Fruit fly (Drosophila melanogaster) whole organism, embryonic: ENCODE results near the gene bsf.

ENCODE experiments used
- Ada2b ChIP-seq: fragments of 200-800 bp; sonication (Bioruptor generic); IDR thresholded peaks from 2 replicates; pipeline ENCODE4 v1.3.6; 2022; ENCODE audit warnings: missing biosample characterization, missing genetic modification characterization
- Atf6 ChIP-seq: fragments of 200-800 bp; sonication (Bioruptor generic); IDR thresholded peaks from 2 replicates; pipeline ENCODE4 v1.3.6; 2022; ENCODE audit warnings: missing biosample characterization, missing genetic modification characterization
- Blimp-1 ChIP-seq: fragments of 200-800 bp; sonication (Bioruptor generic); optimal IDR thresholded peaks from 3 replicates; lab custom pipeline; 2018; ENCODE audit warnings: missing biosample characterization, missing genetic modification characterization, mild to moderate bottlenecking, moderate library complexity, missing genetic modification reagents
- CG1024 ChIP-seq: fragments of 200-800 bp; sonication (Bioruptor generic); IDR thresholded peaks from 2 replicates; pipeline ENCODE4 v1.3.6; 2022; ENCODE audit warnings: missing biosample characterization, missing genetic modification characterization
- CG10654 ChIP-seq: fragments of 200-800 bp; sonication (Bioruptor generic); optimal IDR thresholded peaks from 2 replicates; lab custom pipeline; 2016; ENCODE audit warnings: missing biosample characterization, missing genetic modification characterization
- CG10959 ChIP-seq: fragments of 200-800 bp; sonication (Bioruptor generic); IDR thresholded peaks from 2 replicates; pipeline ENCODE4 v1.3.6; 2022; ENCODE audit warnings: missing biosample characterization, missing genetic modification characterization
- CG11504 ChIP-seq: fragments of 200-800 bp; sonication (Bioruptor generic); optimal IDR thresholded peaks from 3 replicates; lab custom pipeline; 2019; ENCODE audit warnings: missing biosample characterization, mild to moderate bottlenecking, missing genetic modification characterization, moderate library complexity
- CG12071 ChIP-seq: fragments of 200-800 bp; sonication (Bioruptor generic); optimal IDR thresholded peaks from 3 replicates; lab custom pipeline; 2018; ENCODE audit warnings: missing biosample characterization, mild to moderate bottlenecking, missing genetic modification characterization
- CG12299 ChIP-seq: fragments of 200-800 bp; sonication (Bioruptor generic); optimal IDR thresholded peaks from 2 replicates; lab custom pipeline; 2018; ENCODE audit warnings: missing biosample characterization, mild to moderate bottlenecking, missing genetic modification characterization
- CG12769 ChIP-seq: fragments of 200-800 bp; sonication (Bioruptor generic); optimal IDR thresholded peaks from 2 replicates; lab custom pipeline; 2019; ENCODE audit warnings: missing biosample characterization, mild to moderate bottlenecking, missing genetic modification characterization, moderate library complexity
- CG13775 ChIP-seq: fragments of 200-800 bp; sonication (Bioruptor generic); optimal IDR thresholded peaks from 3 replicates; lab custom pipeline; 2017; ENCODE audit warnings: missing biosample characterization, mild to moderate bottlenecking, missing genetic modification characterization
- CG13894 ChIP-seq: fragments of 200-800 bp; sonication (Bioruptor generic); optimal IDR thresholded peaks from 3 replicates; lab custom pipeline; 2018; ENCODE audit warnings: missing biosample characterization, mild to moderate bottlenecking, missing genetic modification characterization, moderate library complexity
- CG14014 ChIP-seq: fragments of 200-800 bp; sonication (Bioruptor generic); IDR thresholded peaks from 2 replicates; pipeline ENCODE4 v1.3.6; 2022; ENCODE audit warnings: missing biosample characterization, missing genetic modification characterization
- CG14965 ChIP-seq: fragments of 200-800 bp; sonication (Bioruptor generic); optimal IDR thresholded peaks from 2 replicates; lab custom pipeline; 2016; ENCODE audit warnings: missing biosample characterization, missing genetic modification characterization, borderline replicate concordance
- CG15073 ChIP-seq: fragments of 200-800 bp; sonication (Bioruptor generic); optimal IDR thresholded peaks from 2 replicates; lab custom pipeline; 2016; ENCODE audit warnings: missing biosample characterization, missing genetic modification characterization
- CG1602 ChIP-seq: fragments of 200-800 bp; sonication (Bioruptor generic); optimal IDR thresholded peaks from 3 replicates; lab custom pipeline; 2016; ENCODE audit warnings: missing biosample characterization, missing genetic modification characterization
- CG16815 ChIP-seq: fragments of 200-800 bp; sonication (Bioruptor generic); optimal IDR thresholded peaks from 3 replicates; lab custom pipeline; 2017; ENCODE audit warnings: missing biosample characterization, mild to moderate bottlenecking, missing genetic modification characterization
- CG18599 ChIP-seq: fragments of 200-800 bp; sonication (Bioruptor generic); optimal IDR thresholded peaks from 3 replicates; lab custom pipeline; 2017; ENCODE audit warnings: missing biosample characterization, missing genetic modification characterization, mild to moderate bottlenecking, moderate library complexity, missing genetic modification reagents
- CG18764 ChIP-seq: fragments of 200-800 bp; sonication (Bioruptor generic); optimal IDR thresholded peaks from 3 replicates; lab custom pipeline; 2016; ENCODE audit warnings: missing biosample characterization, missing genetic modification characterization
- CG2678 ChIP-seq: fragments of 200-800 bp; sonication (Bioruptor generic); optimal IDR thresholded peaks from 3 replicates; lab custom pipeline; 2019; ENCODE audit warnings: missing biosample characterization, mild to moderate bottlenecking, missing genetic modification characterization, moderate library complexity
- CG30431 ChIP-seq: fragments of 200-800 bp; sonication (Bioruptor generic); optimal IDR thresholded peaks from 2 replicates; lab custom pipeline; 2017; ENCODE audit warnings: missing biosample characterization, missing genetic modification characterization
- CG31388 ChIP-seq: fragments of 200-800 bp; sonication (Bioruptor generic); optimal IDR thresholded peaks from 2 replicates; lab custom pipeline; 2016; ENCODE audit warnings: missing biosample characterization, missing genetic modification characterization
- CG3281 ChIP-seq: fragments of 200-800 bp; sonication (Bioruptor generic); optimal IDR thresholded peaks from 3 replicates; lab custom pipeline; 2017; ENCODE audit warnings: missing biosample characterization, mild to moderate bottlenecking, missing genetic modification characterization
- CG4360 ChIP-seq: fragments of 200-800 bp; sonication (Bioruptor generic); IDR thresholded peaks from 2 replicates; pipeline ENCODE4 v1.3.6; 2022; ENCODE audit warnings: missing biosample characterization, missing genetic modification characterization
- CG6272 ChIP-seq: fragments of 200-800 bp; sonication (Bioruptor generic); IDR thresholded peaks from 2 replicates; pipeline ENCODE4 v1.3.6; 2022; ENCODE audit warnings: missing biosample characterization, missing genetic modification characterization
- CG6813 ChIP-seq: fragments of 200-800 bp; sonication (Bioruptor generic); optimal IDR thresholded peaks from 2 replicates; lab custom pipeline; 2017; ENCODE audit warnings: missing biosample characterization, missing genetic modification characterization, mild to moderate bottlenecking, moderate library complexity, missing genetic modification reagents
- CoRest ChIP-seq: fragments of 200-800 bp; sonication (Bioruptor generic); optimal IDR thresholded peaks from 3 replicates; lab custom pipeline; 2018; ENCODE audit warnings: missing biosample characterization, mild to moderate bottlenecking, missing genetic modification characterization, moderate library complexity
- Dref ChIP-seq: fragments of 200-800 bp; sonication (Bioruptor generic); IDR thresholded peaks from 2 replicates; pipeline ENCODE4 v1.3.6; 2022; ENCODE audit warnings: missing biosample characterization, missing genetic modification characterization
- NC2α ChIP-seq: fragments of 200-800 bp; sonication (Bioruptor generic); optimal IDR thresholded peaks from 2 replicates; lab custom pipeline; 2016; ENCODE audit warnings: missing biosample characterization, missing genetic modification characterization
- Sox100B ChIP-seq: fragments of 200-800 bp; sonication (Bioruptor generic); optimal IDR thresholded peaks from 3 replicates; lab custom pipeline; 2018; ENCODE audit warnings: missing biosample characterization, mild to moderate bottlenecking, missing genetic modification characterization
- ase ChIP-seq: fragments of 200-800 bp; sonication (Bioruptor generic); IDR thresholded peaks from 3 replicates; pipeline ENCODE4 v1.3.6; 2022; ENCODE audit warnings: missing biosample characterization, missing genetic modification characterization
- bigmax ChIP-seq: fragments of 200-800 bp; sonication (Bioruptor generic); optimal IDR thresholded peaks from 2 replicates; lab custom pipeline; 2018; ENCODE audit warnings: missing biosample characterization, mild to moderate bottlenecking, missing genetic modification characterization
- bsh ChIP-seq, 2 experiments: fragments of 200-800 bp; sonication (Bioruptor generic); optimal IDR thresholded peaks; 2 replicates each; lab custom pipeline; 2017 to 2018; ENCODE audit warnings: mild to moderate bottlenecking in 2 of 2, missing biosample characterization in 2 of 2, missing genetic modification characterization in 2 of 2, moderate library complexity in 1 of 2
- chm ChIP-seq: fragments of 200-800 bp; sonication (Bioruptor generic); IDR thresholded peaks from 2 replicates; pipeline ENCODE4 v1.3.6; 2022; ENCODE audit warnings: missing biosample characterization, missing genetic modification characterization
- corto ChIP-seq: fragments of 200-800 bp; sonication (Bioruptor generic); optimal IDR thresholded peaks from 2 replicates; lab custom pipeline; 2016; ENCODE audit warnings: missing biosample characterization, mild to moderate bottlenecking, missing genetic modification characterization, moderate library complexity
- dmrt11E ChIP-seq: fragments of 200-800 bp; sonication (Bioruptor generic); optimal IDR thresholded peaks from 3 replicates; lab custom pipeline; 2018; ENCODE audit warnings: missing biosample characterization, mild to moderate bottlenecking, missing genetic modification characterization, moderate library complexity
- dpn ChIP-seq, 2 experiments: fragments of 200-800 bp; sonication (Bioruptor generic); optimal IDR thresholded peaks; 3 replicates each; lab custom pipeline; 2016; ENCODE audit warnings: missing biosample characterization in 2 of 2, missing genetic modification characterization in 2 of 2
- fd64A ChIP-seq: fragments of 200-800 bp; sonication (Bioruptor generic); optimal IDR thresholded peaks from 3 replicates; lab custom pipeline; 2018; ENCODE audit warnings: missing biosample characterization, mild to moderate bottlenecking, missing genetic modification characterization
- h ChIP-seq: fragments of >200 bp; optimal IDR thresholded peaks from 2 replicates; lab custom pipeline; 2017
- hbn ChIP-seq: fragments of 200-800 bp; sonication (Bioruptor generic); IDR thresholded peaks from 2 replicates; pipeline ENCODE4 v1.3.6; 2022; ENCODE audit warnings: missing biosample characterization, missing genetic modification characterization; ENCODE audit not compliant: partially characterized antibody
- ken ChIP-seq: fragments of 200-800 bp; sonication (Bioruptor generic); IDR thresholded peaks from 3 replicates; pipeline ENCODE4 v1.3.6; 2022; ENCODE audit warnings: missing biosample characterization, missing genetic modification characterization
- kni ChIP-seq: fragments of 200-800 bp; sonication (Bioruptor generic); optimal IDR thresholded peaks from 3 replicates; lab custom pipeline; 2017; ENCODE audit warnings: mild to moderate bottlenecking, missing biosample characterization, missing genetic modification reagents, missing genetic modification characterization
- mam ChIP-seq: fragments of 200-800 bp; sonication (Bioruptor generic); optimal IDR thresholded peaks from 3 replicates; lab custom pipeline; 2016; ENCODE audit warnings: missing biosample characterization, missing genetic modification characterization
- pfk ChIP-seq: fragments of 200-800 bp; sonication (Bioruptor generic); optimal IDR thresholded peaks from 2 replicates; lab custom pipeline; 2018; ENCODE audit warnings: missing biosample characterization, mild to moderate bottlenecking, missing genetic modification characterization, moderate library complexity
- sqz ChIP-seq: fragments of 200-800 bp; sonication (Bioruptor generic); optimal IDR thresholded peaks from 3 replicates; lab custom pipeline; 2018; ENCODE audit warnings: missing biosample characterization, mild to moderate bottlenecking, missing genetic modification characterization
- tin ChIP-seq: fragments of 200-800 bp; sonication (Bioruptor generic); optimal IDR thresholded peaks from 3 replicates; lab custom pipeline; 2016; ENCODE audit warnings: missing biosample characterization, missing genetic modification characterization
- trem ChIP-seq: fragments of 200-800 bp; optimal IDR thresholded peaks from 3 replicates; lab custom pipeline; 2019; ENCODE audit warnings: missing biosample characterization, mild to moderate bottlenecking, missing genetic modification characterization, moderate library complexity
- unc-4 ChIP-seq: fragments of 200-800 bp; sonication (Bioruptor generic); IDR thresholded peaks from 2 replicates; pipeline ENCODE4 v1.3.6; 2022; ENCODE audit warnings: missing biosample characterization, missing genetic modification characterization; ENCODE audit not compliant: partially characterized antibody
- vfl ChIP-seq: fragments of 200-800 bp; sonication (Bioruptor generic); optimal IDR thresholded peaks from 2 replicates; lab custom pipeline; 2016; ENCODE audit warnings: missing biosample characterization, missing genetic modification characterization
- yki ChIP-seq: fragments of >200 bp; optimal IDR thresholded peaks from 3 replicates; lab custom pipeline; 2018
- zen2 ChIP-seq: fragments of 200-800 bp; sonication (Bioruptor generic); IDR thresholded peaks from 3 replicates; pipeline ENCODE4 v1.3.6; 2022; ENCODE audit warnings: missing biosample characterization, missing genetic modification characterization; ENCODE audit not compliant: partially characterized antibody

The bsf gene

DNA sequence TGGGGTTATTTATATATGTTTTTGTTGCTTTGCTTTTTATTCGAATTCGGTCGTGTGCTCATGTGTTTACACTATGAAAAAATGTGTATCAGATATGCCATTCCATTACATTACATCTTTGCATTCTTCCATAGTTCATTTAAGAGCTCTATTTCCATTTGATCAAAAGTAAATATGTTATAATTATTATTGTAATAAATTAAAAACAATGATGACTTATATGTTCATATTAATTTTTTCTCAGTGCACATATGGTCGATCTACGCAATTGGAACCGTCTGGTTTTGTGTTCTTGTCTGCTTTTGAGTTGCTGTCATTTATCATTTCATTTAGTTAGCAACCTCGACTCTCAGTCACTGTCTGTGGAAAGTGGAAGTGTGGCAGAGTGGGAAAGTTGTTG, 23.1 kb upstream of the bsf start (continued):
- TF ChIP-seq pfk (GFP tag; lab: Kevin White, UChicago) (no peak), CG15073 (peak; percentile 39), CoRest (peak; percentile 95), unc-4 (GFP tag; lab: Robert Waterston, UW) (no peak), kni (GFP tag; lab: Kevin White, UChicago) (peak; percentile 39), CG12299 (peak; percentile 85), CG18599 (GFP tag; lab: Kevin White, UChicago) (peak; percentile 86), CG12071 (GFP tag; lab: Kevin White, UChicago) (peak; percentile 59), CG16815 (GFP tag; lab: Kevin White, UChicago) (peak; percentile 83), CG18764 (GFP tag; lab: Kevin White, UChicago) (peak; percentile 80), Atf6 (GFP tag; lab: Robert Waterston, UW) (peak; percentile 92; the same call in 1 of the 2 replicates), CG10654 (GFP tag; lab: Kevin White, UChicago) (peak; percentile 86), Dref (GFP tag; lab: Robert Waterston, UW) (no peak), Ada2b (GFP tag; lab: Robert Waterston, UW) (peak; percentile 92), yki (no peak), CG6272 (GFP tag; lab: Robert Waterston, UW) (peak; percentile 89), mam (GFP tag; lab: Kevin White, UChicago) (peak; percentile 16), ken (GFP tag; lab: Robert Waterston, UW) (peak; percentile 83; the same call in 2 of the 3 replicates), vfl (GFP tag; lab: Kevin White, UChicago) (no peak), CG1024 (peak; percentile 91), CG10959 (GFP tag; lab: Robert Waterston, UW) (peak; percentile 94), Blimp-1 (GFP tag; lab: Kevin White, UChicago) (peak; percentile 96), CG30431 (GFP tag; lab: Kevin White, UChicago) (peak; percentile 75), trem (tag; lab: Kevin White, UChicago) (peak; percentile 92), zen2 (GFP tag; lab: Robert Waterston, UW) (no peak), bigmax (no peak), CG31388 (peak; percentile 63), bsh (GFP tag; optimal IDR thresholded peaks at IDR 0.05; lab: Kevin White, UChicago) (peak; percentile 8 to 97), CG11504 (tag; lab: Kevin White, UChicago) (peak; percentile 93), sqz (peak; percentile 78), CG1602 (GFP tag; lab: Kevin White, UChicago) (peak; percentile 89), CG13894 (no peak), CG3281 (GFP tag; lab: Kevin White, UChicago) (no peak), tin (GFP tag; lab: Kevin White, UChicago) (peak; percentile 92), CG4360 (peak; percentile 73), CG2678 (tag; lab: Kevin White, UChicago) (no peak), fd64A (GFP tag; lab: Kevin White, UChicago) (peak; percentile 83), dpn (GFP tag; optimal IDR thresholded peaks at IDR 0.05; lab: Kevin White, UChicago) (peak; percentile 50 to 87), CG12769 (tag; lab: Kevin White, UChicago) (no peak), NC2α (GFP tag; lab: Kevin White, UChicago) (no peak), Sox100B (GFP tag; lab: Kevin White, UChicago) (peak; percentile 91), CG14014 (GFP tag; lab: Robert Waterston, UW) (peak; percentile 89), h (lab: Kevin White, UChicago) (no peak), hbn (GFP tag; lab: Robert Waterston, UW) (no peak), CG14965 (GFP tag; lab: Kevin White, UChicago) (no peak), CG13775 (GFP tag; lab: Kevin White, UChicago) (peak; percentile 81), CG6813 (GFP tag; lab: Kevin White, UChicago) (peak; percentile 81), dmrt11E (tag; lab: Kevin White, UChicago) (peak; percentile 96), corto (GFP tag; lab: Kevin White, UChicago) (no peak), ase (GFP tag; lab: Robert Waterston, UW) (peak; percentile 90), chm (no peak)
